Worm (Caenorhabditis elegans): ENCODE measurements around the gene 2L52.1.

DNA sequence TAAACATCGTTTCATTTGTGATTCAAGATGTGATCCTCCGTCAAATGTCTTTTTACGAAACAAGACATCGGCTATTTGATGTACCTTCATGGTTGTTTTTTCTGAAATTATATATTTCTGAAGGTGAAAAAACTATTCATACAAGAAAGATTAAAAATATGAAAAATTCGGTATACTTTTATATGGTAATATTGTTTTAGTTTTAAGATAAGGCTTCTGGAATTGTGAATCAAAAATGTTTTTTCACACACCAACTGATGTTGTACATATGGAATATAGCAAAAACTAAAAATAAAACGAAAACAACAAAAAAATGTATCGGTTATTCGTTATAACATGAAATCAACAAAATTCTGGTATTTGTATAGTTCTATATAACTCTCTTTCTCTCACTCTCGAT is 35.6 kb downstream of the 2L52.1 start, which contains the start of gene F23F1.6:
- TF ChIP-seq fkh-10 (GFP tag; optimal IDR thresholded peaks at IDR 0.05) (no peak), mdl-1 (tag; optimal IDR thresholded peaks at IDR 0.05) (no peak), nhr-28 (tag; optimal IDR thresholded peaks at IDR 0.05) (no peak)
